Worm (Caenorhabditis elegans) whole organism, late embryonic: Measurements from ENCODE around the gene clh-4.

Experiments used
- hlh-6 ChIP-seq: sonication (generic microtip); optimal IDR thresholded peaks from 2 replicates; lab custom pipeline; 2016; ENCODE audit warnings: missing genotype, missing genetic modification characterization, missing compliant biosample characterization
- nhr-11 ChIP-seq: fragments of 150-350 bp; optimal IDR thresholded peaks from 2 replicates; lab custom pipeline; 2014; ENCODE audit warnings: missing biosample characterization, missing genetic modification characterization
- npax-4 ChIP-seq: sonication (generic microtip); optimal IDR thresholded peaks from 2 replicates; lab custom pipeline; 2016; ENCODE audit warnings: missing genetic modification characterization, missing compliant biosample characterization
- pha-4 ChIP-seq: fragments of 150-350 bp; optimal IDR thresholded peaks from 2 replicates; lab custom pipeline; 2018; ENCODE audit warnings: missing biosample characterization, missing genetic modification reagents, missing genetic modification characterization
- pqm-1 ChIP-seq: sonication (generic microtip); optimal IDR thresholded peaks from 2 replicates; lab custom pipeline; 2016; ENCODE audit warnings: missing genetic modification characterization, missing compliant biosample characterization
- rnt-1 ChIP-seq: sonication (generic microtip); optimal IDR thresholded peaks from 2 replicates; lab custom pipeline; 2016; ENCODE audit warnings: missing genetic modification characterization, missing compliant biosample characterization

DNA sequence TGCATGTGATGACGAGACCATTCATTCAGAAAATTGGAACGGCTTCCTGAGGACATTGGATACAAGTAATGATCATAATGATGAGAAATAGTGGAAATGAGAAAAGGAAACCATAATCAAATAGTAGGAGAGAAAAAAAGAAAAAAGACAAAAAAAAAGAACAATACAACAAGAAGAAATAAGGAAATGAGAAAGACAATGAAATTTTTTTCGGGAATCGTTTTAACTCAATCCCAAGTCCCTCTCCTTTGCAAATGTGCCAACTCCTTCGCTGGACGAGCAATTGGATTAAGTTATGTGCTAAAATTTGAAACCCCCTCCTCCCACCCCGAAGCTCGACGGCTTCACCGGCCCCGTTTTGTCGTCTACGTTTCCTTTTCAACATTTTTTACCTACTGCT, 11.4 kb downstream of the clh-4 start:
- TF ChIP-seq npax-4 (tag; lab: Kevin White, UChicago) (no peak), rnt-1 (no peak), nhr-11 (tag; lab: Kevin White, UChicago) (no peak), pha-4 (tag; lab: Kevin White, UChicago) (no peak), hlh-6 (tag; lab: Kevin White, UChicago) (no peak), pqm-1 (tag; lab: Kevin White, UChicago) (no peak)
